Worm (Caenorhabditis elegans) whole organism, L2 larva: Measurements from ENCODE around the gene Y41C4A.32.

Source experiments
- C34F6.9 ChIP-seq: fragments of 150-350 bp; optimal IDR thresholded peaks from 2 replicates; lab custom pipeline; 2014; ENCODE audit warnings: missing biosample characterization, missing genetic modification characterization
- F13H6.1 ChIP-seq: sonication (generic microtip); optimal IDR thresholded peaks from 2 replicates; lab custom pipeline; 2016; ENCODE audit warnings: missing genetic modification characterization, missing compliant biosample characterization
- R02D3.7 ChIP-seq: fragments of 150-350 bp; optimal IDR thresholded peaks from 2 replicates; lab custom pipeline; 2014; ENCODE audit warnings: missing biosample characterization, missing genetic modification characterization
- Y55F3AM.14 ChIP-seq: fragments of 200-800 bp; sonication (Bioruptor generic); optimal IDR thresholded peaks from 2 replicates; lab custom pipeline; 2018; ENCODE audit warnings: mild to moderate bottlenecking, missing genetic modification characterization, missing compliant biosample characterization
- ZK546.5 ChIP-seq: sonication (generic microtip); optimal IDR thresholded peaks from 2 replicates; lab custom pipeline; 2017; ENCODE audit warnings: missing biosample characterization, missing genetic modification characterization
- alr-1 ChIP-seq: fragments of 150-350 bp; optimal IDR thresholded peaks from 2 replicates; lab custom pipeline; 2014; ENCODE audit warnings: missing biosample characterization, missing genetic modification characterization
- aly-2 ChIP-seq: fragments of 150-350 bp; optimal IDR thresholded peaks from 2 replicates; lab custom pipeline; 2014; ENCODE audit warnings: missing biosample characterization, missing genetic modification characterization
- ama-1 ChIP-seq: fragments of 150-350 bp; optimal IDR thresholded peaks from 2 replicates; lab custom pipeline; 2018; ENCODE audit warnings: inconsistent platforms
- blmp-1 ChIP-seq: sonication (generic microtip); optimal IDR thresholded peaks from 2 replicates; lab custom pipeline; 2017; ENCODE audit warnings: missing genetic modification characterization, mild to moderate bottlenecking, missing compliant biosample characterization, antibody characterized with exemption, moderate library complexity; ENCODE audit not compliant: insufficient read depth
- ceh-16 ChIP-seq: fragments of 150-350 bp; optimal IDR thresholded peaks from 2 replicates; lab custom pipeline; 2014; ENCODE audit warnings: missing biosample characterization, missing genetic modification characterization
- ceh-82 ChIP-seq: fragments of 150-350 bp; optimal IDR thresholded peaks from 2 replicates; lab custom pipeline; 2014; ENCODE audit warnings: missing biosample characterization, missing genetic modification characterization
- crh-2 ChIP-seq: sonication (generic microtip); optimal IDR thresholded peaks from 2 replicates; lab custom pipeline; 2017; ENCODE audit warnings: missing biosample characterization, missing genetic modification characterization
- dmd-4 ChIP-seq: sonication (generic microtip); optimal IDR thresholded peaks from 2 replicates; lab custom pipeline; 2017; ENCODE audit warnings: missing biosample characterization, missing genetic modification characterization
- egl-27 ChIP-seq: sonication (generic microtip); optimal IDR thresholded peaks from 3 replicates; lab custom pipeline; 2017; ENCODE audit warnings: missing biosample characterization, missing genetic modification reagents, missing genetic modification characterization
- elt-1 ChIP-seq: fragments of 150-350 bp; optimal IDR thresholded peaks from 2 replicates; lab custom pipeline; 2014; ENCODE audit warnings: missing biosample characterization, missing genetic modification characterization
- elt-3 ChIP-seq: sonication (generic microtip); optimal IDR thresholded peaks from 2 replicates; lab custom pipeline; 2017; ENCODE audit warnings: missing biosample characterization, missing genetic modification characterization
- fos-1 ChIP-seq: fragments of 150-350 bp; optimal IDR thresholded peaks from 2 replicates; lab custom pipeline; 2014; ENCODE audit warnings: missing biosample characterization, missing genetic modification characterization
- gmeb-1 ChIP-seq: fragments of 150-350 bp; optimal IDR thresholded peaks from 2 replicates; lab custom pipeline; 2014; ENCODE audit warnings: missing biosample characterization, missing genetic modification characterization
- lin-11 ChIP-seq: fragments of 150-350 bp; sonication (generic microtip); optimal IDR thresholded peaks from 2 replicates; lab custom pipeline; 2014; ENCODE audit warnings: missing biosample characterization, missing genetic modification characterization, inconsistent platforms, mixed read lengths
- lin-13 ChIP-seq: fragments of 150-350 bp; optimal IDR thresholded peaks from 2 replicates; lab custom pipeline; 2014; ENCODE audit warnings: missing biosample characterization, missing genetic modification reagents, missing genetic modification characterization
- lin-39 ChIP-seq: fragments of 150-350 bp; optimal IDR thresholded peaks from 2 replicates; lab custom pipeline; 2014; ENCODE audit warnings: missing biosample characterization, missing genetic modification reagents, missing genetic modification characterization
- lsy-2 ChIP-seq, 2 experiments: fragments of 150-350 bp in 1 of 2; sonication (generic microtip) in 1 of 2; optimal IDR thresholded peaks; 2 replicates each; lab custom pipeline; 2014 to 2017; ENCODE audit warnings: missing biosample characterization in 2 of 2, missing genetic modification characterization in 2 of 2
- mab-5 ChIP-seq: fragments of 150-350 bp; optimal IDR thresholded peaks from 2 replicates; lab custom pipeline; 2014; ENCODE audit warnings: missing biosample characterization, missing genetic modification characterization
- mbf-1 ChIP-seq: sonication (generic microtip); optimal IDR thresholded peaks from 2 replicates; lab custom pipeline; 2017; ENCODE audit warnings: missing biosample characterization, missing genetic modification characterization
- mdl-1 ChIP-seq, 2 experiments: fragments of 150-350 bp in 1 of 2; sonication (generic microtip) in 1 of 2; optimal IDR thresholded peaks; 2 replicates each; lab custom pipeline; 2017; ENCODE audit warnings: missing biosample characterization in 2 of 2, missing genetic modification characterization in 2 of 2
- nhr-10 ChIP-seq: sonication (generic microtip); optimal IDR thresholded peaks from 2 replicates; lab custom pipeline; 2017; ENCODE audit warnings: missing biosample characterization, missing genetic modification characterization
- nhr-11 ChIP-seq: fragments of 150-350 bp; optimal IDR thresholded peaks from 2 replicates; lab custom pipeline; 2014; ENCODE audit warnings: missing biosample characterization, missing genetic modification characterization
- nhr-12 ChIP-seq: fragments of 150-350 bp; optimal IDR thresholded peaks from 2 replicates; lab custom pipeline; 2014; ENCODE audit warnings: missing biosample characterization, missing genetic modification characterization
- nhr-129 ChIP-seq: fragments of 150-350 bp; optimal IDR thresholded peaks from 2 replicates; lab custom pipeline; 2014; ENCODE audit warnings: missing biosample characterization, missing genetic modification characterization
- nhr-21 ChIP-seq: fragments of 150-350 bp; optimal IDR thresholded peaks from 2 replicates; lab custom pipeline; 2014; ENCODE audit warnings: missing biosample characterization, missing genetic modification characterization
- nhr-23 ChIP-seq: fragments of 150-350 bp; optimal IDR thresholded peaks from 2 replicates; lab custom pipeline; 2014; ENCODE audit warnings: missing biosample characterization, missing genetic modification reagents, missing genetic modification characterization
- nhr-237 ChIP-seq: fragments of 150-350 bp; optimal IDR thresholded peaks from 2 replicates; lab custom pipeline; 2014; ENCODE audit warnings: missing biosample characterization, missing genetic modification characterization
- nhr-25 ChIP-seq: fragments of 150-350 bp; sonication (generic microtip); optimal IDR thresholded peaks from 3 replicates; lab custom pipeline; 2014; ENCODE audit warnings: missing biosample characterization, missing genetic modification characterization
- nhr-77 ChIP-seq: fragments of 150-350 bp; optimal IDR thresholded peaks from 2 replicates; lab custom pipeline; 2014; ENCODE audit warnings: missing biosample characterization, missing genetic modification characterization
- peb-1 ChIP-seq: fragments of 150-350 bp; optimal IDR thresholded peaks from 2 replicates; lab custom pipeline; 2014; ENCODE audit warnings: missing biosample characterization, missing genetic modification characterization
- sem-4 ChIP-seq: fragments of 150-350 bp; optimal IDR thresholded peaks from 2 replicates; lab custom pipeline; 2014; ENCODE audit warnings: missing biosample characterization, missing genetic modification reagents, missing genetic modification characterization
- skn-1 ChIP-seq: sonication (generic microtip); optimal IDR thresholded peaks from 2 replicates; lab custom pipeline; 2017; ENCODE audit warnings: missing biosample characterization, missing genetic modification characterization
- sma-3 ChIP-seq: sonication (generic microtip); optimal IDR thresholded peaks from 2 replicates; lab custom pipeline; 2016; ENCODE audit warnings: missing genetic modification reagents, missing genetic modification characterization, missing compliant biosample characterization
- sma-9 ChIP-seq, 2 experiments: fragments of 150-350 bp in 1 of 2; sonication (generic microtip) in 1 of 2; optimal IDR thresholded peaks; 2 replicates each; lab custom pipeline; 2014 to 2016; ENCODE audit warnings: missing genetic modification characterization in 2 of 2, mild to moderate bottlenecking in 1 of 2, missing biosample characterization in 1 of 2, missing compliant biosample characterization in 1 of 2, missing genetic modification reagents in 1 of 2, moderate library complexity in 1 of 2
- snpc-4 ChIP-seq: fragments of 150-350 bp; optimal IDR thresholded peaks from 2 replicates; lab custom pipeline; 2014; ENCODE audit warnings: missing biosample characterization, missing genetic modification characterization
- unc-39 ChIP-seq: fragments of 150-350 bp; optimal IDR thresholded peaks from 2 replicates; lab custom pipeline; 2014; ENCODE audit warnings: missing biosample characterization, missing genetic modification characterization
- unc-55 ChIP-seq: fragments of 150-350 bp; sonication (generic microtip); optimal IDR thresholded peaks from 3 replicates; lab custom pipeline; 2014; ENCODE audit warnings: missing biosample characterization, missing genetic modification reagents, missing genetic modification characterization
- unc-62 ChIP-seq: fragments of 150-350 bp; optimal IDR thresholded peaks from 2 replicates; lab custom pipeline; 2014; ENCODE audit warnings: missing biosample characterization, missing genetic modification reagents, missing genetic modification characterization
- zag-1 ChIP-seq: fragments of 150-350 bp; optimal IDR thresholded peaks from 2 replicates; lab custom pipeline; 2014; ENCODE audit warnings: missing biosample characterization, missing genetic modification characterization
- ztf-1 ChIP-seq: fragments of 200-800 bp; sonication (Bioruptor generic); conservative IDR thresholded peaks from 2 replicates; pipeline ENCODE4 v1.3.6; 2022; ENCODE audit warnings: missing genetic modification characterization, missing compliant biosample characterization
- ztf-11 ChIP-seq: sonication (generic microtip); optimal IDR thresholded peaks from 2 replicates; lab custom pipeline; 2017; ENCODE audit warnings: missing biosample characterization, missing genetic modification characterization
- ztf-4 ChIP-seq: fragments of 150-350 bp; optimal IDR thresholded peaks from 2 replicates; lab custom pipeline; 2014; ENCODE audit warnings: missing biosample characterization, missing genetic modification characterization

Y41C4A.32 gene

ce11 chrIII:11738482-11738881 lies 17.0 kb downstream of the Y41C4A.32 start (continued):
- TF ChIP-seq mdl-1 (tag; optimal IDR thresholded peaks at IDR 0.05; lab: Kevin White, UChicago) (peak; percentile 12 to 27), ztf-1 (GFP tag; lab: Robert Waterston, UW) (no peak), unc-39 (no peak), ceh-16 (tag; lab: Kevin White, UChicago) (no peak)

DNA sequence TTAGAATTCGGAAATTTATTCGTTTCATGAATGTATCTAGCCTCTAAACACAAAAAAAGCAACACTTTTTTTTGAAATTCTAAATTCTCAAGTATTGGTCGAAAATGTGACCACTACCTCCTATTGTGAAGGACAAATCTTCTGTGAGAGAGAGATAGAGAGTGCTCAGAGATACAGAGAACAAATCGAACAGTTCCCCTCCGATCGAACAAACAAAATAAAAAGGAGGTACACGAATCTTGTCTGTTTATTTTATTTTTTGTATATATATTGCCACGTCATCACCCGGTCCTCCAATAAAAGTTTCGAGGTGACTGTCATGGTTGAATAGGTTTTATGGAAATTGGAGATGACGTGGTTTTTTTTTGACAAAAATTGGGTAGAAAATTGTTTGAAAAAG lies 19.4 kb downstream of the Y41C4A.32 start:
- TF ChIP-seq ZK546.5 (tag; lab: Kevin White, UChicago) (no peak), F13H6.1 (tag; lab: Kevin White, UChicago) (peak; percentile 19), crh-2 (tag; lab: Kevin White, UChicago) (peak; percentile 57), ama-1 (lab: Kevin White, UChicago) (no peak), nhr-23 (tag; lab: Kevin White, UChicago) (no peak), C34F6.9 (tag; lab: Kevin White, UChicago) (peak; percentile 1)

DNA sequence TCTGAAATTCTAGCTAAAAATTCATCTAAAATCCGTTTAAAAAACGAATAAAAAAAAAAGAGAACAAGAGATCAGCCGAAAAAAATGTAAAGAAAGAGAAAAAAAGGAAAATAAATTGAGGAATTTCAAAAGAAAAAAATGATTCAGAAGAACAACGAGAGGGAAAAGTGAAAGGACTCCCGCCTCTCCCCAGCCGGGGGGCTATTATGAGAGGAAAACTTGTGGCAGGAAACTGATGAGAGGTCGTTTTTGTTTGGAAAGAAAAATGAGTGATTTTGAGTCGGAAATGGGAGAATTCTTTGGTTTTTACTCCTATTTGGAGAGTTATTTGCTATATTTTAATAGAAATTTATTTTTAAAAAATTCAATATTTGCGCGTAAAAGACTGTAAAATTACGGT lies 20.7 kb downstream of the Y41C4A.32 start:
- TF ChIP-seq ZK546.5 (tag; lab: Kevin White, UChicago) (no peak), blmp-1 (tag; lab: Kevin White, UChicago) (peak; percentile 69), sem-4 (tag; lab: Kevin White, UChicago) (peak; percentile 42)

DNA sequence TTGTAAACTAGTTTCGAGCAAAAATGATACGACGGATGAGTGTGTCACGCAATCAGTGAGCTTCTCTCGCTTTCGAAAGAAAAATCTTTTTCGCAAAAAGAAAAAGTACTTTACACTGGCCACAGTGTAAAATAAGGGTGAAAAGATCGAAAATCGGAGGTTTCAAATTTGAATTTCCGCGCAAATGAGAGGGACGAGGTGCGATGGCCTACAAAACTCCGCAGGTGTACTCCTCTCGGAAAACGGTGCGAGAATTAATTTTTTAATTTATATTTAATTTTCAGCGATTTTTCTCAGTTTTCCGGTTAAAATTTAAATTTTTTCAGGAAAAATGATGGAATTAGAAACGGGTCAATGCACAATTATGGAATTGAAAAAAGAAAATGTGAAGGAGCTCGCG lies 25.2 kb downstream of the Y41C4A.32 start, which contains the start of gene mrt-2:
TSS of gene mrt-2 (plus strand) at position 49 of the 400 bp plus-strand sequence.
- TF ChIP-seq ceh-16 (tag; lab: Kevin White, UChicago), result peak; percentile 46
- no peak for TF ChIP-seq nhr-11 (tag; lab: Kevin White, UChicago)
- no peak for TF ChIP-seq ceh-82 (tag; lab: Kevin White, UChicago)
- TF ChIP-seq nhr-25 (tag; lab: Kevin White, UChicago), result peak; percentile 79
- TF ChIP-seq sem-4 (tag; lab: Kevin White, UChicago), result peak; percentile 91
- TF ChIP-seq ama-1 (lab: Kevin White, UChicago), result no peak
- peak; percentile 81 for TF ChIP-seq F13H6.1 (tag; lab: Kevin White, UChicago)
- TF ChIP-seq nhr-21 (tag; lab: Kevin White, UChicago), result peak; percentile 60
- TF ChIP-seq lsy-2 (tag; optimal IDR thresholded peaks at IDR 0.05; lab: Kevin White, UChicago), result peak; percentile 66 to 87
- no peak for TF ChIP-seq zag-1
- TF ChIP-seq R02D3.7 (tag; lab: Kevin White, UChicago), result no peak
- no peak for TF ChIP-seq elt-3 (tag; lab: Kevin White, UChicago)
- TF ChIP-seq dmd-4 (tag; lab: Kevin White, UChicago), result no peak
- TF ChIP-seq C34F6.9 (tag; lab: Kevin White, UChicago), result peak; percentile 81
- peak; percentile 86 for TF ChIP-seq unc-55
- TF ChIP-seq nhr-23 (tag; lab: Kevin White, UChicago), result no peak
- TF ChIP-seq crh-2 (tag; lab: Kevin White, UChicago), result peak; percentile 76
- peak; percentile 86 for TF ChIP-seq sma-3 (GFP tag; lab: Kevin White, UChicago)
- TF ChIP-seq unc-62 (GFP tag; lab: Kevin White, UChicago), result no peak
- TF ChIP-seq blmp-1 (tag; lab: Kevin White, UChicago), result peak; percentile 48
- no peak for TF ChIP-seq nhr-237 (tag; lab: Kevin White, UChicago)
- TF ChIP-seq egl-27 (tag; lab: Kevin White, UChicago), result peak; percentile 48
- no peak for TF ChIP-seq ztf-11 (tag; lab: Kevin White, UChicago)
- TF ChIP-seq mbf-1 (tag; lab: Kevin White, UChicago), result no peak
- no peak for TF ChIP-seq sma-9 (GFP tag; optimal IDR thresholded peaks at IDR 0.05; lab: Kevin White, UChicago)
- no peak for TF ChIP-seq sma-9 (tag; optimal IDR thresholded peaks at IDR 0.05; lab: Kevin White, UChicago)
- TF ChIP-seq nhr-77 (tag; lab: Kevin White, UChicago), result no peak
- peak; percentile 54 for TF ChIP-seq lin-11 (tag; lab: Kevin White, UChicago)
- peak; percentile 17 for TF ChIP-seq fos-1 (tag; lab: Kevin White, UChicago)
- TF ChIP-seq aly-2, result no peak
- TF ChIP-seq skn-1 (tag; lab: Kevin White, UChicago), result no peak
- TF ChIP-seq elt-1 (tag; lab: Kevin White, UChicago), result no peak
- no peak for TF ChIP-seq alr-1 (tag; lab: Kevin White, UChicago)
- TF ChIP-seq lin-39 (tag; lab: Kevin White, UChicago), result no peak
- no peak for TF ChIP-seq nhr-12
- TF ChIP-seq ztf-1 (GFP tag; lab: Robert Waterston, UW), result no peak
- no peak for TF ChIP-seq peb-1 (tag; lab: Kevin White, UChicago)
- TF ChIP-seq mab-5 (tag; lab: Kevin White, UChicago), result no peak
- TF ChIP-seq ztf-4, result no peak
- TF ChIP-seq mdl-1 (tag; optimal IDR thresholded peaks at IDR 0.05; lab: Kevin White, UChicago), result no peak
- no peak for TF ChIP-seq Y55F3AM.14
- TF ChIP-seq lin-13, result peak; percentile 76
- TF ChIP-seq nhr-10 (tag; lab: Kevin White, UChicago), result no peak
- TF ChIP-seq snpc-4, result peak; percentile 40
- peak; percentile 48 for TF ChIP-seq nhr-129 (tag; lab: Kevin White, UChicago)
- peak; percentile 98 for TF ChIP-seq gmeb-1 (tag; lab: Kevin White, UChicago)
- TF ChIP-seq unc-39, result no peak
